Fruit fly (Drosophila melanogaster): Measurements from ENCODE around the gene CG32270.
A peak's percentile ranks its signal among the peaks of the same experiment; 100 is the strongest.

The CG32270 gene

DNA sequence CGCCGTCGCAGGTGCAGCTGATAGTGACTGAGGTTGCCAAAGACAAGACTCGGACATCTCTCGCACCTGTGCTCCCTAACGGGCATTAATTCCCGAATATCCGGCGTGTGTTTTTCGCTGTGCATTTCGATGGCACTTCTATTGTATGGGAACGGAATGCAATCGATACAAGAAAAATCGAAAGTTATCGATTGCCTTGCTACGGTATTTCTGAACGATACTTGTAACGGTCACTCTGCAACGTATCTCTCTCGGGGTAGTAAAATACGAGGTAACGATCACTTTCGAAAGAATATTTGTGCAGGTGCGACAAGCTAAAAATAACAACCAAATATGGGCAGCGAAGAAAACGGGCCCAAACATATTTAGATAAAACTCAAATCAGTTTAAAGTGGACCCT, 43.8 kb downstream of the CG32270 start, which contains the start of gene CG32280 (continued):
- TF ChIP-seq Meics (GFP tag; optimal IDR thresholded peaks at IDR 0.05) (no peak), pzg (GFP tag; optimal IDR thresholded peaks at IDR 0.05) (peak; percentile 91), Ptx1 (GFP tag; IDR thresholded peaks at IDR 0.05) (peak; percentile 25; the same call in 1 of the 2 replicates), CG3281 (GFP tag; optimal IDR thresholded peaks at IDR 0.05) (peak; percentile 24), Dbx (GFP tag; IDR thresholded peaks at IDR 0.05) (no peak), gcm (GFP tag; optimal IDR thresholded peaks at IDR 0.05) (no peak), Trl (optimal IDR thresholded peaks at IDR 0.05) (no peak), Trl (GFP tag; optimal IDR thresholded peaks at IDR 0.05) (peak; percentile 15), Jarid2 (GFP tag; optimal IDR thresholded peaks at IDR 0.05) (no peak), CG7357 (GFP tag; IDR thresholded peaks at IDR 0.05) (no peak), lmd (GFP tag; IDR thresholded peaks at IDR 0.05) (peak; percentile 17; the same call in 1 of the 2 replicates), CG2116 (GFP tag; optimal IDR thresholded peaks at IDR 0.05) (peak; percentile 76), Dp (GFP tag; optimal IDR thresholded peaks at IDR 0.05) (peak; percentile 28), CG10321 (GFP tag; IDR thresholded peaks at IDR 0.05) (no peak), H2.0 (GFP tag; IDR thresholded peaks at IDR 0.05) (no peak), fru (optimal IDR thresholded peaks at IDR 0.05) (no peak), BEAF-32 (GFP tag; optimal IDR thresholded peaks at IDR 0.05) (peak; percentile 85), tx (GFP tag; optimal IDR thresholded peaks at IDR 0.05) (no peak), chinmo (GFP tag; IDR thresholded peaks at IDR 0.05; ENCODE audit: partially characterized antibody) (peak; percentile 92; the same call in 3 of the 4 replicates), CG31224 (GFP tag; IDR thresholded peaks at IDR 0.05) (no peak), HLH4C (GFP tag; IDR thresholded peaks at IDR 0.05; ENCODE audit: partially characterized antibody) (peak; percentile 86), ash1 (GFP tag; optimal IDR thresholded peaks at IDR 0.05) (no peak), trem (tag; optimal IDR thresholded peaks at IDR 0.05) (peak; percentile 59), CG6765 (GFP tag; optimal IDR thresholded peaks at IDR 0.05) (peak; percentile 20), CG16863 (GFP tag; optimal IDR thresholded peaks at IDR 0.05) (no peak), unpg (GFP tag; optimal IDR thresholded peaks at IDR 0.05) (peak; percentile 20), CoRest (tag; optimal IDR thresholded peaks at IDR 0.05) (peak; percentile 26), zfh1 (GFP tag; IDR thresholded peaks at IDR 0.05) (0 out of 3 replicates have a peak, but pooled peaks have one; percentile 51), CG1603 (tag; optimal IDR thresholded peaks at IDR 0.05) (peak; percentile 68), CG12155 (GFP tag; optimal IDR thresholded peaks at IDR 0.05) (peak; percentile 46), CG12391 (tag; optimal IDR thresholded peaks at IDR 0.05) (peak; percentile 23), cg (GFP tag; optimal IDR thresholded peaks at IDR 0.05) (no peak), NC2β (GFP tag; optimal IDR thresholded peaks at IDR 0.05) (peak; percentile 33), pum (GFP tag; optimal IDR thresholded peaks at IDR 0.05) (peak; percentile 6), pfk (GFP tag; optimal IDR thresholded peaks at IDR 0.05) (peak; percentile 69), CG2120 (GFP tag; optimal IDR thresholded peaks at IDR 0.05) (peak; percentile 51), CG8924 (tag; optimal IDR thresholded peaks at IDR 0.05) (peak; percentile 47), HLH54F (GFP tag; optimal IDR thresholded peaks at IDR 0.05) (peak; percentile 3), Pdp1 (GFP tag; optimal IDR thresholded peaks at IDR 0.05) (peak in 1 of 2 experiments; percentile 49), MBD-R2 (GFP tag; IDR thresholded peaks at IDR 0.05) (peak; percentile 82), lov (optimal IDR thresholded peaks at IDR 0.05) (no peak), lov (GFP tag; IDR thresholded peaks at IDR 0.05) (no peak), Antp (GFP tag; optimal IDR thresholded peaks at IDR 0.05) (peak; percentile 35), CG10543 (GFP tag; optimal IDR thresholded peaks at IDR 0.05) (peak; percentile 10), CG12299 (tag; optimal IDR thresholded peaks at IDR 0.05) (no peak), row (GFP tag; IDR thresholded peaks at IDR 0.05) (peak; percentile 62), D19B (GFP tag; optimal IDR thresholded peaks at IDR 0.05) (peak; percentile 22), CG11723 (GFP tag; optimal IDR thresholded peaks at IDR 0.05) (no peak), CG11398 (GFP tag; optimal IDR thresholded peaks at IDR 0.05) (peak; percentile 13), ac (GFP tag; optimal IDR thresholded peaks at IDR 0.05) (no peak), E2f2 (GFP tag; IDR thresholded peaks at IDR 0.05) (peak; percentile 45; the same call in 1 of the 2 replicates), tna (GFP tag; IDR thresholded peaks at IDR 0.05; ENCODE audit: partially characterized antibody) (peak; percentile 85)
